Worm (Caenorhabditis elegans) whole organism, midembryonic: ENCODE data around the gene nhr-277.
A peak's percentile ranks its signal among the peaks of the same experiment; 100 is the strongest.
"Not testable (repeated sequence)": the region's sequence is repeated elsewhere in the genome, so short reads cannot be mapped to it uniquely, and the experiment has no call there.

Experiments used
- T22C8.4 ChIP-seq: fragments of 200-800 bp; sonication (Bioruptor generic); IDR thresholded peaks from 2 replicates; pipeline ENCODE4 v1.3.6; 2022; ENCODE audit warnings: missing genetic modification characterization, missing compliant biosample characterization
- cog-1 ChIP-seq: sonication (generic microtip); optimal IDR thresholded peaks from 2 replicates; lab custom pipeline; 2016; ENCODE audit warnings: missing genetic modification characterization, missing compliant biosample characterization
- flt-1 ChIP-seq: fragments of 200-800 bp; sonication (Bioruptor generic); IDR thresholded peaks from 2 replicates; pipeline ENCODE4 v1.3.6; 2022; ENCODE audit warnings: missing genetic modification characterization, missing compliant biosample characterization
- klf-2 ChIP-seq: fragments of 200-800 bp; sonication (Bioruptor generic); conservative IDR thresholded peaks from 2 replicates; pipeline ENCODE4 v1.3.6; 2022; ENCODE audit warnings: missing genetic modification reagents, missing genetic modification characterization, missing compliant biosample characterization
- med-1 ChIP-seq: sonication (generic microtip); optimal IDR thresholded peaks from 2 replicates; lab custom pipeline; 2017; ENCODE audit warnings: missing genetic modification characterization, mild to moderate bottlenecking, missing compliant biosample characterization, antibody characterized with exemption, missing genetic modification reagents; ENCODE audit not compliant: insufficient read depth
- ref-1 ChIP-seq: fragments of 200-800 bp; sonication (Bioruptor generic); conservative IDR thresholded peaks from 2 replicates; pipeline ENCODE4 v1.3.6; 2022; ENCODE audit warnings: missing genetic modification reagents, missing genetic modification characterization, missing compliant biosample characterization
- tab-1 ChIP-seq: fragments of 200-800 bp; sonication (Bioruptor generic); IDR thresholded peaks from 2 replicates; pipeline ENCODE4 v1.3.6; 2022; ENCODE audit warnings: missing genetic modification characterization, missing compliant biosample characterization
- ztf-23 ChIP-seq: fragments of 200-800 bp; sonication (Bioruptor generic); IDR thresholded peaks from 2 replicates; pipeline ENCODE4 v1.3.6; 2022; ENCODE audit warnings: missing genetic modification reagents, missing genetic modification characterization, missing compliant biosample characterization
- ztf-29 ChIP-seq: fragments of 200-800 bp; sonication (Bioruptor generic); IDR thresholded peaks from 2 replicates; pipeline ENCODE4 v1.3.6; 2022; ENCODE audit warnings: missing genetic modification reagents, missing genetic modification characterization, missing compliant biosample characterization

The nhr-277 gene

DNA sequence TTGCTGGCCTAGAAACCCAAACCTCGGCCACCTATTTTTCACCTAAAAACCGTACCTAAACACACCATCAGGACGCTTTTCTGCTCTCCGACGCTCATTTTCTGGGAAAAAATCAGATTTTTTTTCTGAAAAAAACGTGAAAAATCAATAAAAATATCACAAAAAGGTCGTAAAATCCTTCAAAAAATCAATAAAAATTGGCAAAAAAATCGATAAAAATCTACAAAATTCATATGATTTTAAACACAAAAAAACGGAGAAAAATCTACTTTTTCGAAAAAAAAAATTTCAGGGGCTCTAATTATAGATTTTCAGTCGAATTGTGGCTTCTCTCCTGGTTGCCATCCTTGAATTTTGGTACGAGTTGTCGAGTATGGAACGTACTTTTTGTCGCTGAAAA is 26.3 kb upstream of the nhr-277 start, which contains the start of gene Y94H6A.7:
TSS of gene Y94H6A.7 (minus strand) at position 101 of the 400 bp plus-strand sequence.
- TF ChIP-seq T22C8.4 (GFP tag; lab: Robert Waterston, UW), result peak; percentile 44; the same call in 1 of the 2 replicates

DNA sequence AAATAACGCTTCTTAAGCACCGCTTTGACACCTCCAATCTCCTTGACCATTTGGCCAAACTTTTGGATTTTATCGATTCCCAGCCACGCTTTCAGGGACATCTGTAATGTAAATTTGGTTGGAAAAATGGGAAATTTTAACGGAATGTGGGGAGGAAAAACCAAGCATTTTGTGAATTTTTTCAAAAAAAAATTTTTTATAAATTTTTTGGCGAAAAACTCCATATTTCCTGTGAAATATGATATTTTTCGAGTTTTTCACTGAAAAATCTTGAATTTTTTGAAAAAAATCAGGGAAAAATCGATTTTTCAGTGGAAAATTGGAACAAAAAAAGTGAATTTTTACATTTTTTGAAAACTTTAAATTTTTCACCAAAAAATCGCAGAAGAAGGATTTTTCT is 23.1 kb upstream of the nhr-277 start, which contains the start of gene ndua-12:
TSS of gene ndua-12 (minus strand) at position 101 of the 400 bp plus-strand sequence.
- TF ChIP-seq ztf-23; ref-1 (GFP tag; lab: Robert Waterston, UW); flt-1: not testable (repeated sequence)

DNA sequence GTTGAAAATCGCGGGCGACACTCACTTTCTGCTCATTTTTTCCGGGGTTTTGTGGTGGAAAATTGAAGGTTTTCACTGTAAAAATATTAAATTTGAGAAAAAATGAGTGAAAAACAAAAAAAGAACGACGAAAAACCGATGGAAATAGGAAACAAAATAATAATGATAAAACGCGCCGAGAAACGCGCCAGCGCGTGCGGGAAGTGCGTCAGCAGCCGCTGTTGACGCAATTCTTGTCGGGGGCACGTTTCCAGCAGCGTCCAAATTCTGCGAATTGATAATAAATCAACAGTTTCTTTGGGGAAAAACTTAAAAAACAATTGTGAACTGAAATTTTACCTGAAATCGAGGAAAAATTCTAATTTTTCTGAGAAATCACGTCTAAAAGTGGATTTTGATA is 17.0 kb upstream of the nhr-277 start, which contains the start of gene ubxn-2:
TSS of gene ubxn-2 (minus strand) at position 36 of the 400 bp plus-strand sequence.
- TF ChIP-seq ztf-23, result peak; percentile 61
- TF ChIP-seq T22C8.4 (GFP tag; lab: Robert Waterston, UW), result peak; percentile 30; the same call in 1 of the 2 replicates
- no peak for TF ChIP-seq ztf-29 (GFP tag; lab: Robert Waterston, UW)

DNA sequence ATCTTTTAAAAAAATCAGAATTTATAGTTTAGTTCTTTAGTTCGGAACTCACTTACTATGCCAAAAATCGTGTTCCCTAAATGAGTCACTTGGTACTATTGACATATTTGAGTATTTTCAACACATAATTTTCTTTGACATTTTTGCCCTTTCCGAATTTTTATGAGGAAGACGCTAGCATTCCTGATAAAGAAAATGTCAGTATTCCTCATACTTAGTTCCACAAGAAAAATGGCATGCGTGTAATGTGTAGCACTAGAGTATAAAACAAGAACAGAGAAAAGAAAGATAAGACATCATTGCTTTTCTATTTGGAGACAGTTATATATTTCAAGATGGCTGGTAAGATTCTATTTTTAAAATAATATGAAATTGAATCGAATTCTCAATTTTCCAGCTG is 12.8 kb upstream of the nhr-277 start, which contains the start of gene Y94H6A.2:
TSS of gene Y94H6A.2 (plus strand) at position 336 of the 400 bp plus-strand sequence.
- TF ChIP-seq med-1 (GFP tag; lab: Kevin White, UChicago), result no peak
- no peak for TF ChIP-seq ztf-29 (GFP tag; lab: Robert Waterston, UW)
- no peak for TF ChIP-seq klf-2 (GFP tag; lab: Robert Waterston, UW)
- TF ChIP-seq tab-1 (GFP tag; lab: Robert Waterston, UW), result no peak
- no peak for TF ChIP-seq ref-1 (GFP tag; lab: Robert Waterston, UW)

DNA sequence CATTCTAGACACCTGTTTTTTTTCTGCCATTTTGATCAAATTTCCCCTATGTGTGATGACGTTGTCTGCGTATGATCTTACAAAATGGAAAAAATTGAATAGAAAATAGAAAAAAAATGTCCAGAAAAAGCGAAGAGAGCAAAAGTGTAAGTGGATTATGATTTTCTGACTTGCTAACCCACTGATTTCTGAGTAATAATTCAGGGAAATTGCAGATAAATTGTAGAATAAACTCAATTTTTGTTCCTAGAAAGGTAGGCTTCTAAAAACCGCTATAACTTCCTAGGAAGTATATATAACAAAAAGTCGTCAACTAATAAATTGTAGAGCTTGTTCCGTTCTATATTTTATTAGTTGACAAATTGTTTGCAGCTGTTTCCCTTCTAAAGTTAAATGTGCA is 8.1 kb upstream of the nhr-277 start:
- TF ChIP-seq cog-1 (tag; lab: Kevin White, UChicago), result no peak
- TF ChIP-seq flt-1, result no peak
- TF ChIP-seq ref-1 (GFP tag; lab: Robert Waterston, UW), result no peak
- TF ChIP-seq T22C8.4 (GFP tag; lab: Robert Waterston, UW), result no peak
- no peak for TF ChIP-seq ztf-23
- TF ChIP-seq ztf-29 (GFP tag; lab: Robert Waterston, UW), result no peak
- no peak for TF ChIP-seq klf-2 (GFP tag; lab: Robert Waterston, UW)
- no peak for TF ChIP-seq med-1 (GFP tag; lab: Kevin White, UChicago)
- TF ChIP-seq tab-1 (GFP tag; lab: Robert Waterston, UW), result no peak

DNA sequence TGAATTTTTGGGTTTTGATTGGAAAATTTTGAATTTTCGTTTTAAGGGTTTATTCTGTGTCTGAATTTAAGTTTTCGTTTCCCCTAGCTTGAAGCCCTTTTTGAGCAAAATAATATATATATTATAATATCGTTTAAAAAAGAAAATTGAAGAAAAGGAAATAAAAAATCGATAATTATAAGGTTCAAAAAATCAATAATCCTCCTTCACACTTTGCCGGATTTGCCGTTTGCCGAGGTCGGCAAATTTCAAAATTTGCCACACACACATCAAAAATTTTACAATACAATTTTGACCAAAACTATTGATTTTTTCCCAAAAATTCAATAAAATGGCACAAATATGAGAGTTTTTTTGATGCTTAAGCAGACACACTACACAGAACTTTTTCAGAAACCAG is 6.2 kb upstream of the nhr-277 start:
- TF ChIP-seq cog-1 (tag; lab: Kevin White, UChicago), result no peak
- TF ChIP-seq T22C8.4 (GFP tag; lab: Robert Waterston, UW), result peak; percentile 64

DNA sequence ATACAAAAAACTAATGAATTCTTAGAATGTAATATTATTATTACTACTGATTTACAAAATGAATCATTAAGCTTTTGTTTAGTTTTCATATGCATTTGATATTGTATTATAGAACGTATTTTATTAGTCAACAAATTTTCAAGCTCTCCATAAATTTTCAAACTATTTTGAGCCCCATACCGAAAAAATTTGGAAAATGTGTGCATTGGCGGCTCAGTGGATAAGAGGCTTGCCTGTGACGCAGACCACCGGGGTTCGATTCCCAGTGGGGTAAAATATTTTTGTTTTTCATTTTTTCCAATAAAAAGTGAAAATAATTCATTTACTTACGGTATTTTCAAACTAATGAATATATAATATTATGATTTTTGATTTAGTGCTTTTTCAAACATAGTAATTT is 4.3 kb upstream of the nhr-277 start:
- no peak for TF ChIP-seq med-1 (GFP tag; lab: Kevin White, UChicago)
- no peak for TF ChIP-seq T22C8.4 (GFP tag; lab: Robert Waterston, UW)
- no peak for TF ChIP-seq ref-1 (GFP tag; lab: Robert Waterston, UW)
- no peak for TF ChIP-seq tab-1 (GFP tag; lab: Robert Waterston, UW)
- TF ChIP-seq ztf-23, result no peak
- no peak for TF ChIP-seq flt-1
- no peak for TF ChIP-seq klf-2 (GFP tag; lab: Robert Waterston, UW)
- TF ChIP-seq cog-1 (tag; lab: Kevin White, UChicago), result no peak
- no peak for TF ChIP-seq ztf-29 (GFP tag; lab: Robert Waterston, UW)

DNA sequence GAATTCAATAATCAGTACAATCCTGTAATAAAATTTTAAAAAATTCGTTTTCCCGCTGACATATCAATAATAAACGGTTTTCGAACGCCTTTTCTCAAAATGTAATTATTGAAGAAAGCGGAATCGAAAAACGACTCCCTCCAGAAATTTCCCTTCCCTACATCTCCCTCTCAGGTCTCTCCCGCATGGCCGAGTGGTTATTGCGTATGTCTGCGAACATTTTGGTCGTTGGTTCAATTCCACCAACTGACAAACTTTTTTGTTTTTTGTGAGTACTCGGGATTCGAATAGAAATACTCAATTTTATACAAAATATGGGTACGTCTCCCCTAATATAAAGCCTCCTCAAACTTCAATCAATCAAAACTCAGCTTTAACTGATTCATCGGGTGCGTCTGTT is 2.8 kb upstream of the nhr-277 start:
- TF ChIP-seq ztf-29 (GFP tag; lab: Robert Waterston, UW) (peak; percentile 90), tab-1 (GFP tag; lab: Robert Waterston, UW) (peak; percentile 98), T22C8.4 (GFP tag; lab: Robert Waterston, UW) (peak; percentile 94), ztf-23 (peak; percentile 96), flt-1 (peak; percentile 95), klf-2 (GFP tag; lab: Robert Waterston, UW) (peak; percentile 95), ref-1 (GFP tag; lab: Robert Waterston, UW) (peak; percentile 89)

DNA sequence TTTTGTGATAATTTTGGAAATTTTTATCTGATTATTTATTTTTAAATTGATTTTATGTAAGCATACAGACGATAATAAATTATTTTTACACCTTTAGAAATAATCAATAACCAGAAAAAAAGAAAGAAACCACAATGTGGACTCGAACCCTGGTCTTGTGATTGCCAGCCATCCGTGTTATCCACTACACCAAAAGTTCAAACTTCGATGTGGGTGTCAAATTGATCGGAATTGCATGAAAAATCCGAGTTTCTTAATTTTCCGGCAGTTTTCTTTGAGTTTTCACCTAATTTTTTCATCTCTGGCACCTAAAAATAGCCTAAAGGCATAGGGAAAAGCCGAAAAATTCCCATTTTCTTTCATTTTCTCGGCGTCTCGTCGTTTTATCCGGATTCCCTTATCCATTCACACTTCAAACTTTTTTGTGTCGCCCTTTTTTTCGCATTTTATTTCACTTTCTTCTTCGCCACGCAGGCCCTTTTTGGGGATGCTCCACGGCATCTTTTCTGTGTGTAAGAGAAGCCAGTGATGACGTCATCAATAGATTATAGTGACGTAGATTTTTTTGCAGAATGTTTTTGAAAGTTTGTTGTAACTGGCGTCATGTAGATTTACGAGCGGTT is 4.7 kb downstream of the nhr-277 start:
- no peak for TF ChIP-seq T22C8.4 (GFP tag; lab: Robert Waterston, UW)
- TF ChIP-seq klf-2 (GFP tag; lab: Robert Waterston, UW), result no peak
- no peak for TF ChIP-seq med-1 (GFP tag; lab: Kevin White, UChicago)
- TF ChIP-seq ztf-29 (GFP tag; lab: Robert Waterston, UW), result no peak
- no peak for TF ChIP-seq ztf-23
- TF ChIP-seq ref-1 (GFP tag; lab: Robert Waterston, UW), result no peak
- no peak for TF ChIP-seq tab-1 (GFP tag; lab: Robert Waterston, UW)
- no peak for TF ChIP-seq cog-1 (tag; lab: Kevin White, UChicago)
- TF ChIP-seq flt-1, result no peak

DNA sequence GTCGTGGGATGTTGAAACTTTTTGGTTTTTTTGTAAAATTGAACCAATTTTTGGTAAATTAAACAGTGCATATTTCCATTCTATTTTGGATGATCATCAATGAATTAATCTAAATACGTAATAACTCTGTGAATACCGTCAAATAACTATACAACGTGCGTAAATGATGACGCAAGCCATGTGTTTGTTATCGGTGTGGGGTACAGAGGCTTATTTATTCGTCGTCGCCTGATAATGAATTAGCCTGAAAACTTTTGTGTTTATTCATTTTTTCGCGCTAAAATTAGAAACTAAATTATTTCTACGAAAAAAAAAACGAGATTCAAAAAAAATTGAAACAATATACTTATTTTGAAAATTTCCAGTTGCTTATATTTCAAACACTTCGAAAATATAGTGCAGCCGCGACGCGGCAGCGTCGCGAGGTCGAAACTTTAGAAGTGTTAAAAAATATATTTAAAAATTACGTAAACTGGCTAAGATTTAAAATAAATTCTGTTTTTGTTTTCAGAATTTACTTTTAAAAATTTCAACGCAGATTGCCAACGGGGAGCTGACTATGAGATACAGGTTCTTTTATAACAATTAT is 6.2 kb downstream of the nhr-277 start:
- no peak for TF ChIP-seq ztf-23
- TF ChIP-seq cog-1 (tag; lab: Kevin White, UChicago), result no peak
- TF ChIP-seq ref-1 (GFP tag; lab: Robert Waterston, UW), result no peak
- TF ChIP-seq ztf-29 (GFP tag; lab: Robert Waterston, UW), result no peak
- no peak for TF ChIP-seq tab-1 (GFP tag; lab: Robert Waterston, UW)
- no peak for TF ChIP-seq T22C8.4 (GFP tag; lab: Robert Waterston, UW)
- no peak for TF ChIP-seq klf-2 (GFP tag; lab: Robert Waterston, UW)
- TF ChIP-seq flt-1, result no peak
